Fruit fly (Drosophila melanogaster) whole organism, embryonic: ENCODE results near the gene HP1b.
A peak's percentile ranks its signal among the peaks of the same experiment; 100 is the strongest.

Source experiments
- Atf6 ChIP-seq: fragments of 200-800 bp; sonication (Bioruptor generic); IDR thresholded peaks from 2 replicates; pipeline ENCODE4 v1.3.6; 2022; ENCODE audit warnings: missing biosample characterization, missing genetic modification characterization
- B-H1 ChIP-seq: fragments of 200-800 bp; sonication (Bioruptor generic); IDR thresholded peaks from 3 replicates; pipeline ENCODE4 v1.3.6; 2022; ENCODE audit warnings: missing biosample characterization, missing genetic modification characterization
- BtbVII ChIP-seq: fragments of 200-800 bp; sonication (Bioruptor generic); optimal IDR thresholded peaks from 3 replicates; lab custom pipeline; 2017; ENCODE audit warnings: missing biosample characterization, mild to moderate bottlenecking, missing genetic modification characterization
- Bteb2 ChIP-seq: fragments of 200-800 bp; sonication (Bioruptor generic); optimal IDR thresholded peaks from 2 replicates; lab custom pipeline; 2016; ENCODE audit warnings: missing biosample characterization, missing genetic modification characterization
- CG11398 ChIP-seq: fragments of 200-800 bp; sonication (Bioruptor generic); optimal IDR thresholded peaks from 2 replicates; lab custom pipeline; 2016; ENCODE audit warnings: missing biosample characterization, missing genetic modification characterization
- CG11504 ChIP-seq: fragments of 200-800 bp; sonication (Bioruptor generic); optimal IDR thresholded peaks from 3 replicates; lab custom pipeline; 2019; ENCODE audit warnings: missing biosample characterization, mild to moderate bottlenecking, missing genetic modification characterization, moderate library complexity
- CG1233 ChIP-seq: fragments of 200-800 bp; sonication (Bioruptor generic); optimal IDR thresholded peaks from 4 replicates; lab custom pipeline; 2018; ENCODE audit warnings: missing biosample characterization, mild to moderate bottlenecking, missing genetic modification characterization
- CG16779 ChIP-seq: fragments of 200-800 bp; sonication (Bioruptor generic); IDR thresholded peaks from 2 replicates; pipeline ENCODE4 v1.3.6; 2022; ENCODE audit warnings: missing biosample characterization, missing genetic modification characterization
- CG17385 ChIP-seq: fragments of 200-800 bp; sonication (Bioruptor generic); optimal IDR thresholded peaks from 3 replicates; lab custom pipeline; 2018; ENCODE audit warnings: missing biosample characterization, mild to moderate bottlenecking, missing genetic modification characterization
- CG2889 ChIP-seq: fragments of 200-800 bp; sonication (Bioruptor generic); IDR thresholded peaks from 3 replicates; pipeline ENCODE4 v1.3.6; 2022; ENCODE audit warnings: missing biosample characterization, missing genetic modification characterization
- CG31365 ChIP-seq: fragments of 200-800 bp; sonication (Bioruptor generic); optimal IDR thresholded peaks from 2 replicates; lab custom pipeline; 2018; ENCODE audit warnings: missing biosample characterization, mild to moderate bottlenecking, missing genetic modification characterization
- CG31441 ChIP-seq: fragments of 200-800 bp; sonication (Bioruptor generic); IDR thresholded peaks from 2 replicates; pipeline ENCODE4 v1.3.6; 2022; ENCODE audit warnings: missing biosample characterization, missing genetic modification characterization
- CG3995 ChIP-seq: fragments of 200-800 bp; sonication (Bioruptor generic); optimal IDR thresholded peaks from 3 replicates; lab custom pipeline; 2016; ENCODE audit warnings: missing biosample characterization, missing genetic modification characterization
- CG4424 ChIP-seq: fragments of 200-800 bp; sonication (Bioruptor generic); optimal IDR thresholded peaks from 3 replicates; lab custom pipeline; 2016; ENCODE audit warnings: missing biosample characterization, missing genetic modification characterization
- CG4707 ChIP-seq: fragments of 200-800 bp; sonication (Bioruptor generic); optimal IDR thresholded peaks from 2 replicates; lab custom pipeline; 2018; ENCODE audit warnings: missing biosample characterization, mild to moderate bottlenecking, missing genetic modification characterization, moderate library complexity
- CG6254 ChIP-seq: fragments of 200-800 bp; sonication (Bioruptor generic); optimal IDR thresholded peaks from 3 replicates; lab custom pipeline; 2017; ENCODE audit warnings: mild to moderate bottlenecking, missing biosample characterization, missing genetic modification reagents, missing genetic modification characterization
- CG7987 ChIP-seq: fragments of 200-800 bp; sonication (Bioruptor generic); optimal IDR thresholded peaks from 2 replicates; lab custom pipeline; 2018; ENCODE audit warnings: missing biosample characterization, mild to moderate bottlenecking, missing genetic modification characterization, moderate library complexity
- CG8281 ChIP-seq: fragments of 200-800 bp; sonication (Bioruptor generic); optimal IDR thresholded peaks from 2 replicates; lab custom pipeline; 2018; ENCODE audit warnings: missing biosample characterization, mild to moderate bottlenecking, missing genetic modification characterization, moderate library complexity
- CG8359 ChIP-seq: fragments of 200-800 bp; sonication (Bioruptor generic); optimal IDR thresholded peaks from 2 replicates; lab custom pipeline; 2017; ENCODE audit warnings: missing biosample characterization, mild to moderate bottlenecking, missing genetic modification characterization, borderline replicate concordance
- Deaf1 ChIP-seq: fragments of 200-800 bp; optimal IDR thresholded peaks from 3 replicates; lab custom pipeline; 2019; ENCODE audit warnings: missing biosample characterization, mild to moderate bottlenecking, missing genetic modification characterization, moderate library complexity
- Dip2 ChIP-seq: fragments of 200-800 bp; sonication (Bioruptor generic); IDR thresholded peaks from 2 replicates; pipeline ENCODE4 v1.3.6; 2022; ENCODE audit warnings: missing biosample characterization, missing genetic modification characterization
- E2f1 ChIP-seq: fragments of 200-800 bp; sonication (Bioruptor generic); IDR thresholded peaks from 2 replicates; pipeline ENCODE4 v1.3.6; 2022; ENCODE audit warnings: missing biosample characterization, missing genetic modification characterization
- HHEX ChIP-seq: fragments of 200-800 bp; sonication (Bioruptor generic); optimal IDR thresholded peaks from 3 replicates; lab custom pipeline; 2017; ENCODE audit warnings: missing biosample characterization, mild to moderate bottlenecking, missing genetic modification characterization, missing genetic modification reagents
- HLH4C ChIP-seq: fragments of 200-800 bp; sonication (Bioruptor generic); IDR thresholded peaks from 3 replicates; pipeline ENCODE4 v1.3.6; 2022; ENCODE audit warnings: missing biosample characterization, missing genetic modification characterization; ENCODE audit not compliant: partially characterized antibody
- HmgD ChIP-seq: fragments of 200-800 bp; sonication (Bioruptor generic); optimal IDR thresholded peaks from 3 replicates; lab custom pipeline; 2016; ENCODE audit warnings: missing biosample characterization, missing genetic modification characterization
- Hr3 ChIP-seq: fragments of 200-800 bp; sonication (Bioruptor generic); optimal IDR thresholded peaks from 3 replicates; lab custom pipeline; 2016; ENCODE audit warnings: missing biosample characterization, missing genetic modification characterization
- Med ChIP-seq: fragments of 200-800 bp; sonication (Bioruptor generic); peaks from one replicate; lab custom pipeline; 2016; ENCODE audit warnings: missing biosample characterization, missing genetic modification characterization, mild to moderate bottlenecking, inconsistent platforms, moderate library complexity
- NC2β ChIP-seq: fragments of 200-800 bp; sonication (Bioruptor generic); optimal IDR thresholded peaks from 2 replicates; lab custom pipeline; 2016; ENCODE audit warnings: missing biosample characterization, missing genetic modification characterization
- Oaz ChIP-seq: fragments of 200-800 bp; sonication (Bioruptor generic); IDR thresholded peaks from 2 replicates; pipeline ENCODE4 v1.3.6; 2022; ENCODE audit warnings: missing biosample characterization, missing genetic modification characterization
- Pdp1 ChIP-seq, 2 experiments: fragments of 200-800 bp; sonication (Bioruptor generic); optimal IDR thresholded peaks; 3 replicates each; lab custom pipeline; 2016; ENCODE audit warnings: missing biosample characterization in 2 of 2, missing genetic modification characterization in 2 of 2, mild to moderate bottlenecking in 1 of 2, moderate library complexity in 1 of 2
- Rfx ChIP-seq: fragments of 200-800 bp; sonication (Bioruptor generic); IDR thresholded peaks from 2 replicates; pipeline ENCODE4 v1.3.6; 2022; ENCODE audit warnings: missing biosample characterization, missing genetic modification characterization
- YL-1 ChIP-seq: fragments of 200-800 bp; sonication (Bioruptor generic); optimal IDR thresholded peaks from 3 replicates; lab custom pipeline; 2017; ENCODE audit warnings: missing biosample characterization, mild to moderate bottlenecking, missing genetic modification characterization
- bab2 ChIP-seq: fragments of 200-800 bp; sonication (Bioruptor generic); optimal IDR thresholded peaks from 2 replicates; lab custom pipeline; 2016; ENCODE audit warnings: missing biosample characterization, missing genetic modification characterization
- bbx ChIP-seq: fragments of 200-800 bp; sonication (Bioruptor generic); IDR thresholded peaks from 2 replicates; pipeline ENCODE4 v1.3.6; 2022; ENCODE audit warnings: missing biosample characterization, missing genetic modification characterization; ENCODE audit not compliant: partially characterized antibody
- cas ChIP-seq: fragments of 200-800 bp; sonication (Bioruptor generic); IDR thresholded peaks from 2 replicates; pipeline ENCODE4 v1.3.6; 2022; ENCODE audit warnings: missing biosample characterization, missing genetic modification characterization
- croc ChIP-seq: fragments of 200-800 bp; sonication (Bioruptor generic); conservative IDR thresholded peaks from 3 replicates; pipeline ENCODE4 v1.3.6; 2022; ENCODE audit warnings: missing biosample characterization, missing genetic modification characterization
- dysf ChIP-seq: fragments of 200-800 bp; sonication (Bioruptor generic); IDR thresholded peaks from 3 replicates; pipeline ENCODE4 v1.3.6; 2022; ENCODE audit warnings: missing biosample characterization, missing genetic modification characterization
- ftz-f1 ChIP-seq: fragments of 200-800 bp; sonication (Bioruptor generic); optimal IDR thresholded peaks from 2 replicates; lab custom pipeline; 2016; ENCODE audit warnings: missing biosample characterization, missing genetic modification characterization
- her ChIP-seq: fragments of 200-800 bp; sonication (Bioruptor generic); optimal IDR thresholded peaks from 2 replicates; lab custom pipeline; 2016; ENCODE audit warnings: missing biosample characterization, missing genetic modification characterization
- hkb ChIP-seq, 2 experiments: fragments of 200-800 bp in 1 of 2; fragments of >200 bp in 1 of 2; sonication (Bioruptor generic) in 1 of 2; IDR thresholded peaks in 1 of 2; optimal IDR thresholded peaks in 1 of 2; 2 replicates each; pipeline versions ENCODE4 v1.3.6 to Lab custom; 2017 to 2022; ENCODE audit warnings: missing biosample characterization in 1 of 2, missing genetic modification characterization in 1 of 2
- nerfin-1 ChIP-seq: fragments of 200-800 bp; sonication (Bioruptor generic); optimal IDR thresholded peaks from 3 replicates; lab custom pipeline; 2019; ENCODE audit warnings: missing biosample characterization, mild to moderate bottlenecking, missing genetic modification characterization, moderate library complexity
- nom ChIP-seq: fragments of 200-800 bp; sonication (Bioruptor generic); optimal IDR thresholded peaks from 2 replicates; lab custom pipeline; 2017; ENCODE audit warnings: missing biosample characterization, missing genetic modification characterization, mild to moderate bottlenecking, moderate library complexity, missing genetic modification reagents
- odd ChIP-seq: fragments of 200-800 bp; sonication (Bioruptor generic); optimal IDR thresholded peaks from 2 replicates; lab custom pipeline; 2017; ENCODE audit warnings: missing biosample characterization, mild to moderate bottlenecking, missing genetic modification characterization
- onecut ChIP-seq: fragments of 200-800 bp; sonication (Bioruptor generic); IDR thresholded peaks from 2 replicates; pipeline ENCODE4 v1.3.6; 2022; ENCODE audit warnings: missing biosample characterization, missing genetic modification characterization
- schlank ChIP-seq: fragments of 200-800 bp; sonication (Bioruptor generic); optimal IDR thresholded peaks from 2 replicates; lab custom pipeline; 2018; ENCODE audit warnings: missing biosample characterization, mild to moderate bottlenecking, missing genetic modification characterization
- scrt ChIP-seq: fragments of 200-800 bp; sonication (Bioruptor generic); optimal IDR thresholded peaks from 2 replicates; lab custom pipeline; 2018; ENCODE audit warnings: missing biosample characterization, mild to moderate bottlenecking, missing genetic modification characterization, moderate library complexity
- tio ChIP-seq: fragments of 200-800 bp; sonication (Bioruptor generic); optimal IDR thresholded peaks from 2 replicates; lab custom pipeline; 2017; ENCODE audit warnings: missing biosample characterization, missing genetic modification characterization, inconsistent platforms
- wek ChIP-seq: fragments of 200-800 bp; sonication (Bioruptor generic); optimal IDR thresholded peaks from 3 replicates; lab custom pipeline; 2018; ENCODE audit warnings: missing biosample characterization, mild to moderate bottlenecking, missing genetic modification characterization, moderate library complexity
- zfh2 ChIP-seq: fragments of 200-800 bp; sonication (Bioruptor generic); optimal IDR thresholded peaks from 2 replicates; lab custom pipeline; 2016; ENCODE audit warnings: missing biosample characterization, missing genetic modification characterization

Gene HP1b

dm6 chrX:9127264-9128011 lies 46.6 kb downstream of the HP1b start (continued):
- TF ChIP-seq HHEX (GFP tag; lab: Kevin White, UChicago) = no peak
- no peak for TF ChIP-seq CG31441 (GFP tag; lab: Robert Waterston, UW)
- TF ChIP-seq HLH4C (GFP tag; lab: Robert Waterston, UW) = no peak
- peak; percentile 31 for TF ChIP-seq CG11504 (tag; lab: Kevin White, UChicago)
- TF ChIP-seq Bteb2 (GFP tag; lab: Kevin White, UChicago) = no peak
- TF ChIP-seq CG4707 = no peak
- TF ChIP-seq tio = peak; percentile 15
- no peak for TF ChIP-seq CG8359 (GFP tag; lab: Kevin White, UChicago)
- TF ChIP-seq CG8281 (tag; lab: Kevin White, UChicago) = no peak
- no peak for TF ChIP-seq nom (GFP tag; lab: Kevin White, UChicago)
- TF ChIP-seq wek (GFP tag; lab: Kevin White, UChicago) = no peak
- peak; percentile 7 for TF ChIP-seq bab2 (GFP tag; lab: Kevin White, UChicago)
- TF ChIP-seq Atf6 (GFP tag; lab: Robert Waterston, UW) = no peak
- no peak for TF ChIP-seq YL-1 (GFP tag; lab: Kevin White, UChicago)
- TF ChIP-seq CG11398 (GFP tag; lab: Kevin White, UChicago) = no peak
- TF ChIP-seq bbx (GFP tag; lab: Robert Waterston, UW) = no peak
- no peak for TF ChIP-seq B-H1
- TF ChIP-seq CG6254 (GFP tag; lab: Kevin White, UChicago) = no peak
- no peak for TF ChIP-seq zfh2 (GFP tag; lab: Kevin White, UChicago)
- no peak for TF ChIP-seq BtbVII (GFP tag; lab: Kevin White, UChicago)
- no peak for TF ChIP-seq CG3995
- TF ChIP-seq dysf (GFP tag; lab: Robert Waterston, UW) = no peak
- no peak for TF ChIP-seq ftz-f1 (GFP tag; lab: Kevin White, UChicago)
- TF ChIP-seq Oaz (GFP tag; lab: Robert Waterston, UW) = 0 out of 2 replicates have a peak, but pooled peaks have one; percentile 16
- TF ChIP-seq her (GFP tag; lab: Kevin White, UChicago) = no peak
- TF ChIP-seq hkb (optimal IDR thresholded peaks at IDR 0.05; lab: Kevin White, UChicago) = no peak
- TF ChIP-seq hkb (GFP tag; IDR thresholded peaks at IDR 0.05; lab: Robert Waterston, UW) = peak; percentile 21; the same call in 1 of the 2 replicates
- TF ChIP-seq CG4424 (GFP tag; lab: Kevin White, UChicago) = peak; percentile 3
- TF ChIP-seq Rfx (GFP tag; lab: Robert Waterston, UW) = no peak
- no peak for TF ChIP-seq CG16779 (GFP tag; lab: Robert Waterston, UW)
- TF ChIP-seq onecut (GFP tag; lab: Robert Waterston, UW) = no peak
- no peak for TF ChIP-seq schlank (tag; lab: Kevin White, UChicago)
- no peak for TF ChIP-seq Dip2 (GFP tag; lab: Robert Waterston, UW)
- no peak for TF ChIP-seq HmgD
- peak in 1 of 2 experiments; percentile 18 for TF ChIP-seq Pdp1 (GFP tag; optimal IDR thresholded peaks at IDR 0.05; lab: Kevin White, UChicago)
- TF ChIP-seq croc (GFP tag; lab: Robert Waterston, UW) = no peak
- no peak for TF ChIP-seq NC2β (GFP tag; lab: Kevin White, UChicago)
- TF ChIP-seq CG1233 (GFP tag; lab: Kevin White, UChicago) = no peak
- no peak for TF ChIP-seq CG7987
- peak; percentile 77 for TF ChIP-seq Med (GFP tag; lab: Kevin White, UChicago)
- no peak for TF ChIP-seq CG2889 (GFP tag; lab: Robert Waterston, UW)
- no peak for TF ChIP-seq CG31365
- TF ChIP-seq CG17385 = no peak
- no peak for TF ChIP-seq Deaf1
- no peak for TF ChIP-seq Hr3
- TF ChIP-seq scrt = no peak
- TF ChIP-seq E2f1 = no peak
- peak; percentile 13 for TF ChIP-seq nerfin-1 (tag; lab: Kevin White, UChicago)
- TF ChIP-seq cas (GFP tag; lab: Robert Waterston, UW) = no peak
- TF ChIP-seq odd (GFP tag; lab: Kevin White, UChicago) = no peak
